Fruit fly (Drosophila melanogaster): ENCODE measurements around the gene danr.

Gene danr

dm6 chr3R:25178521-25178920 is 40.6 kb downstream of the danr start (continued):
- TF ChIP-seq zen2 (GFP tag; IDR thresholded peaks at IDR 0.05; ENCODE audit: partially characterized antibody) (no peak), CG9817 (tag; optimal IDR thresholded peaks at IDR 0.05) (peak; percentile 27), sens-2 (GFP tag; IDR thresholded peaks at IDR 0.05) (peak; percentile 72), CG6854 (GFP tag; optimal IDR thresholded peaks at IDR 0.05) (no peak), Dp (GFP tag; optimal IDR thresholded peaks at IDR 0.05) (no peak), dan (GFP tag; IDR thresholded peaks at IDR 0.05) (peak; percentile 93), NC2β (GFP tag; optimal IDR thresholded peaks at IDR 0.05) (peak; percentile 77), CG16813 (GFP tag; IDR thresholded peaks at IDR 0.05; ENCODE audit: partially characterized antibody) (peak; percentile 42; the same call in 1 of the 3 replicates), CG34224 (GFP tag; IDR thresholded peaks at IDR 0.05; ENCODE audit: partially characterized antibody) (no peak), CG15696 (tag; optimal IDR thresholded peaks at IDR 0.05) (peak; percentile 87), CG9609 (GFP tag; optimal IDR thresholded peaks at IDR 0.05) (peak; percentile 27), HmgD (GFP tag; optimal IDR thresholded peaks at IDR 0.05) (no peak), Atf6 (GFP tag; IDR thresholded peaks at IDR 0.05) (peak; percentile 46; the same call in 1 of the 2 replicates), CG10209 (GFP tag; optimal IDR thresholded peaks at IDR 0.05) (peak; percentile 74), C15 (GFP tag; IDR thresholded peaks at IDR 0.05) (no peak), Xrp1 (GFP tag; IDR thresholded peaks at IDR 0.05) (peak; percentile 88), CG3847 (GFP tag; IDR thresholded peaks at IDR 0.05) (peak; percentile 56), zfh1 (GFP tag; IDR thresholded peaks at IDR 0.05) (peak; percentile 86; the same call in 2 of the 3 replicates), run (tag; optimal IDR thresholded peaks at IDR 0.05) (no peak), Eip74EF (GFP tag; optimal IDR thresholded peaks at IDR 0.05) (no peak), CG17328 (GFP tag; IDR thresholded peaks at IDR 0.05) (peak; percentile 92), grau (tag; optimal IDR thresholded peaks at IDR 0.05) (peak; percentile 69), Sox102F (GFP tag; optimal IDR thresholded peaks at IDR 0.05) (peak; percentile 72), CG9797 (GFP tag; optimal IDR thresholded peaks at IDR 0.05) (no peak), CG11456 (GFP tag; IDR thresholded peaks at IDR 0.05) (peak; percentile 61; the same call in 1 of the 3 replicates), pb (GFP tag; optimal IDR thresholded peaks at IDR 0.05) (no peak), ac (GFP tag; optimal IDR thresholded peaks at IDR 0.05) (peak; percentile 64), CG4730 (GFP tag; IDR thresholded peaks at IDR 0.05) (peak; percentile 57), maf-S (GFP tag; optimal IDR thresholded peaks at IDR 0.05) (no peak), fu2 (GFP tag; optimal IDR thresholded peaks at IDR 0.05) (no peak), Hey (tag; optimal IDR thresholded peaks at IDR 0.05) (no peak), ATbp (GFP tag; optimal IDR thresholded peaks at IDR 0.05) (peak; percentile 22), CG8478 (optimal IDR thresholded peaks at IDR 0.05) (no peak), Hmx (GFP tag; optimal IDR thresholded peaks at IDR 0.05) (no peak), org-1 (GFP tag; optimal IDR thresholded peaks at IDR 0.05) (peak; percentile 22), prd (optimal IDR thresholded peaks at IDR 0.05) (no peak), prd (GFP tag; IDR thresholded peaks at IDR 0.05) (peak; percentile 93), insv (GFP tag; optimal IDR thresholded peaks at IDR 0.05) (no peak), ci (GFP tag; IDR thresholded peaks at IDR 0.05) (peak; percentile 87), CG3995 (GFP tag; optimal IDR thresholded peaks at IDR 0.05) (no peak), amos (GFP tag; IDR thresholded peaks at IDR 0.05; ENCODE audit: partially characterized antibody) (no peak), CG9215 (GFP tag; IDR thresholded peaks at IDR 0.05) (peak; percentile 45; the same call in 1 of the 2 replicates), CG4707 (GFP tag; optimal IDR thresholded peaks at IDR 0.05) (peak; percentile 43), TFAM (GFP tag; optimal IDR thresholded peaks at IDR 0.05) (no peak), tna (GFP tag; IDR thresholded peaks at IDR 0.05; ENCODE audit: partially characterized antibody) (no peak), Mad (GFP tag; optimal IDR thresholded peaks at IDR 0.05) (peak; percentile 63), hkb (optimal IDR thresholded peaks at IDR 0.05) (no peak), hkb (GFP tag; IDR thresholded peaks at IDR 0.05) (0 out of 2 replicates have a peak, but pooled peaks have one; percentile 35), wdn (GFP tag; IDR thresholded peaks at IDR 0.05) (no peak), CG13424 (tag; optimal IDR thresholded peaks at IDR 0.05) (peak; percentile 68), Dll (GFP tag; IDR thresholded peaks at IDR 0.05; ENCODE audit: partially characterized antibody) (no peak), bab2 (GFP tag; optimal IDR thresholded peaks at IDR 0.05) (no peak)
